Worm (Caenorhabditis elegans) whole organism, L4/young adult: ENCODE measurements around the gene ppat-1.

Source experiments
- dao-5 ChIP-seq: sonication (generic microtip); optimal IDR thresholded peaks from 2 replicates; lab custom pipeline; 2016; ENCODE audit warnings: missing genotype, missing genetic modification characterization, moderate library complexity, missing compliant biosample characterization
- him-1 ChIP-seq: sonication (generic microtip); optimal IDR thresholded peaks from 2 replicates; lab custom pipeline; 2016; ENCODE audit warnings: missing genotype, missing genetic modification reagents, missing genetic modification characterization, missing compliant biosample characterization

- TF ChIP-seq dao-5 (tag; lab: Kevin White, UChicago) (no peak), him-1 (no peak)
Measured at ce11 chrIII:4653374-4653773, 35.7 kb upstream of the ppat-1 start.
